Fruit fly (Drosophila melanogaster) whole organism, adult: ENCODE data around the gene Desat2.

Source experiments
- CG12768 ChIP-seq: fragments of 200-800 bp; sonication (Bioruptor generic); optimal IDR thresholded peaks from 2 replicates; lab custom pipeline; 2017; ENCODE audit warnings: missing biosample characterization, missing genetic modification characterization, mild to moderate bottlenecking, moderate library complexity, missing genetic modification reagents
- CG14711 ChIP-seq: fragments of 200-800 bp; sonication (Bioruptor generic); optimal IDR thresholded peaks from 2 replicates; lab custom pipeline; 2018; ENCODE audit warnings: missing biosample characterization, mild to moderate bottlenecking, missing genetic modification characterization, moderate library complexity
- CG1620 ChIP-seq: fragments of 200-800 bp; sonication (Bioruptor generic); optimal IDR thresholded peaks from 2 replicates; lab custom pipeline; 2016; ENCODE audit warnings: missing biosample characterization, missing genetic modification characterization
- CG33017 ChIP-seq: fragments of 200-800 bp; sonication (Bioruptor generic); optimal IDR thresholded peaks from 2 replicates; lab custom pipeline; 2018; ENCODE audit warnings: missing biosample characterization, mild to moderate bottlenecking, missing genetic modification characterization, moderate library complexity
- CG5204 ChIP-seq: fragments of 200-800 bp; sonication (Bioruptor generic); optimal IDR thresholded peaks from 2 replicates; lab custom pipeline; 2016; ENCODE audit warnings: missing biosample characterization, missing genetic modification characterization
- CG7101 ChIP-seq: fragments of 200-800 bp; sonication (Bioruptor generic); optimal IDR thresholded peaks from 2 replicates; lab custom pipeline; 2018; ENCODE audit warnings: missing biosample characterization, mild to moderate bottlenecking, missing genetic modification characterization, moderate library complexity
- Clk ChIP-seq: fragments of 200-800 bp; sonication (Bioruptor generic); optimal IDR thresholded peaks from 2 replicates; lab custom pipeline; 2017; ENCODE audit warnings: missing biosample characterization, missing genetic modification characterization
- Hr96 ChIP-seq: fragments of 200-800 bp; sonication (Bioruptor generic); optimal IDR thresholded peaks from 2 replicates; lab custom pipeline; 2016; ENCODE audit warnings: missing biosample characterization, missing genetic modification characterization
- Mnt ChIP-seq: fragments of 200-800 bp; sonication (Bioruptor generic); optimal IDR thresholded peaks from 2 replicates; lab custom pipeline; 2016; ENCODE audit warnings: missing biosample characterization, mild to moderate bottlenecking, missing genetic modification characterization
- bab1 ChIP-seq: fragments of 200-800 bp; sonication (Bioruptor generic); optimal IDR thresholded peaks from 3 replicates; lab custom pipeline; 2019; ENCODE audit warnings: missing biosample characterization, mild to moderate bottlenecking, missing genetic modification characterization, moderate library complexity
- tj ChIP-seq: fragments of 200-800 bp; sonication (Bioruptor generic); optimal IDR thresholded peaks from 3 replicates; lab custom pipeline; 2017; ENCODE audit warnings: missing biosample characterization, mild to moderate bottlenecking, missing genetic modification characterization, moderate library complexity
- toe ChIP-seq: fragments of 200-800 bp; sonication (Bioruptor generic); optimal IDR thresholded peaks from 2 replicates; lab custom pipeline; 2016; ENCODE audit warnings: missing biosample characterization, missing genetic modification characterization

dm6 chr3R:12439039-12439400 lies 3.0 kb downstream of the Desat2 start, which contains the start of the genes CG17207 and CG46427:
- TF ChIP-seq Hr96 (GFP tag; lab: Kevin White, UChicago): no peak
- no peak for TF ChIP-seq CG7101 (tag; lab: Kevin White, UChicago)
- TF ChIP-seq Clk: no peak
- no peak for TF ChIP-seq CG33017 (tag; lab: Kevin White, UChicago)
- TF ChIP-seq Mnt: no peak
- no peak for TF ChIP-seq toe
- TF ChIP-seq CG1620 (GFP tag; lab: Kevin White, UChicago): no peak
- TF ChIP-seq CG14711: no peak
- no peak for TF ChIP-seq CG12768 (GFP tag; lab: Kevin White, UChicago)
- no peak for TF ChIP-seq bab1
- no peak for TF ChIP-seq CG5204 (GFP tag; lab: Kevin White, UChicago)
- no peak for TF ChIP-seq tj (GFP tag; lab: Kevin White, UChicago)
